Worm (Caenorhabditis elegans) whole organism, L4 larva: ENCODE results near the gene C23H3.5.

Source experiments
- R02D3.7 ChIP-seq: fragments of 150-350 bp; sonication (generic microtip); optimal IDR thresholded peaks from 3 replicates; lab custom pipeline; 2014; ENCODE audit warnings: missing biosample characterization, missing genetic modification characterization
- T20F7.1 ChIP-seq: fragments of 200-800 bp; sonication (Bioruptor generic); optimal IDR thresholded peaks from 2 replicates; lab custom pipeline; 2018; ENCODE audit warnings: mild to moderate bottlenecking, missing genetic modification characterization, missing compliant biosample characterization
- T26A8.4 ChIP-seq: fragments of 200-800 bp; sonication (Bioruptor generic); IDR thresholded peaks from 2 replicates; pipeline ENCODE4 v1.3.6; 2022; ENCODE audit warnings: missing genetic modification characterization, missing compliant biosample characterization
- Y48G9A.11 ChIP-seq: fragments of 200-800 bp; sonication (Bioruptor generic); IDR thresholded peaks from 2 replicates; pipeline ENCODE4 v1.3.6; 2022; ENCODE audit warnings: missing genetic modification reagents, missing genetic modification characterization, missing compliant biosample characterization
- aha-1 ChIP-seq: fragments of 150-350 bp; peaks from one replicate; lab custom pipeline; 2014; ENCODE audit warnings: missing biosample characterization, missing genetic modification characterization
- ama-1 ChIP-seq: fragments of 150-350 bp; optimal IDR thresholded peaks from 2 replicates; lab custom pipeline; 2014; ENCODE audit warnings: inconsistent platforms, mixed read lengths
- ces-1 ChIP-seq: fragments of 150-350 bp; sonication (generic microtip); optimal IDR thresholded peaks from 4 replicates; lab custom pipeline; 2014; ENCODE audit warnings: missing biosample characterization, missing genetic modification reagents, missing genetic modification characterization
- ctbp-1 ChIP-seq: fragments of 200-800 bp; sonication (Bioruptor generic); IDR thresholded peaks from 2 replicates; pipeline ENCODE4 v1.3.6; 2022; ENCODE audit warnings: missing genetic modification reagents, missing genetic modification characterization, missing compliant biosample characterization
- dmd-6 ChIP-seq: fragments of 200-800 bp; sonication (Bioruptor generic); IDR thresholded peaks from 2 replicates; pipeline ENCODE4 v1.3.6; 2022; ENCODE audit warnings: missing genetic modification reagents, missing genetic modification characterization, missing compliant biosample characterization
- dmd-9 ChIP-seq: fragments of 200-800 bp; sonication (Bioruptor generic); IDR thresholded peaks from 2 replicates; pipeline ENCODE4 v1.3.6; 2022; ENCODE audit warnings: missing genetic modification reagents, missing genetic modification characterization, missing compliant biosample characterization
- dpl-1 ChIP-seq: fragments of 150-350 bp; optimal IDR thresholded peaks from 2 replicates; lab custom pipeline; 2014; ENCODE audit warnings: missing biosample characterization, missing genetic modification reagents, missing genetic modification characterization
- dve-1 ChIP-seq: sonication (generic microtip); optimal IDR thresholded peaks from 2 replicates; lab custom pipeline; 2017; ENCODE audit warnings: antibody characterized with exemption, mild to moderate bottlenecking, missing genetic modification characterization, missing compliant biosample characterization; ENCODE audit not compliant: insufficient read depth
- fkh-10 ChIP-seq: fragments of 150-350 bp; optimal IDR thresholded peaks from 2 replicates; lab custom pipeline; 2014; ENCODE audit warnings: missing biosample characterization, missing genetic modification reagents, missing genetic modification characterization
- hlh-30 ChIP-seq: sonication (generic microtip); optimal IDR thresholded peaks from 2 replicates; lab custom pipeline; 2017; ENCODE audit warnings: antibody characterized with exemption, mild to moderate bottlenecking, missing genetic modification characterization, missing compliant biosample characterization; ENCODE audit not compliant: insufficient read depth
- lin-13 ChIP-seq: fragments of 150-350 bp; optimal IDR thresholded peaks from 2 replicates; lab custom pipeline; 2014; ENCODE audit warnings: missing biosample characterization, missing genetic modification reagents, missing genetic modification characterization
- lir-3 ChIP-seq: sonication (generic microtip); optimal IDR thresholded peaks from 2 replicates; lab custom pipeline; 2016; ENCODE audit warnings: mild to moderate bottlenecking, missing genetic modification characterization, missing compliant biosample characterization
- nhr-111 ChIP-seq: fragments of 200-800 bp; sonication (Bioruptor generic); optimal IDR thresholded peaks from 2 replicates; lab custom pipeline; 2018; ENCODE audit warnings: mild to moderate bottlenecking, missing genetic modification characterization, missing compliant biosample characterization
- nhr-41 ChIP-seq: fragments of 200-800 bp; sonication (Bioruptor generic); IDR thresholded peaks from 2 replicates; pipeline ENCODE4 v1.3.6; 2022; ENCODE audit warnings: missing genetic modification reagents, missing genetic modification characterization, missing compliant biosample characterization
- nhr-42 ChIP-seq: fragments of 200-800 bp; sonication (Bioruptor generic); IDR thresholded peaks from 2 replicates; pipeline ENCODE4 v1.3.6; 2022; ENCODE audit warnings: missing genetic modification characterization, missing compliant biosample characterization
- nhr-77 ChIP-seq: fragments of 150-350 bp; optimal IDR thresholded peaks from 2 replicates; lab custom pipeline; 2014; ENCODE audit warnings: missing biosample characterization, missing genetic modification characterization
- php-3 ChIP-seq: fragments of 200-800 bp; sonication (Bioruptor generic); IDR thresholded peaks from 2 replicates; pipeline ENCODE4 v1.3.6; 2022; ENCODE audit warnings: missing genetic modification reagents, missing genetic modification characterization, missing compliant biosample characterization
- pqm-1 ChIP-seq: sonication (generic microtip); optimal IDR thresholded peaks from 2 replicates; lab custom pipeline; 2017; ENCODE audit warnings: missing biosample characterization, missing genetic modification characterization
- rbr-2 ChIP-seq: sonication (generic microtip); optimal IDR thresholded peaks from 2 replicates; lab custom pipeline; 2016; ENCODE audit warnings: missing genotype, missing genetic modification characterization, missing compliant biosample characterization
- sdz-12 ChIP-seq: fragments of 200-800 bp; sonication (Bioruptor generic); optimal IDR thresholded peaks from 2 replicates; lab custom pipeline; 2018; ENCODE audit warnings: mild to moderate bottlenecking, missing genetic modification characterization, missing compliant biosample characterization
- set-16 ChIP-seq: fragments of 200-800 bp; sonication (Bioruptor generic); IDR thresholded peaks from 2 replicates; pipeline ENCODE4 v1.3.6; 2022; ENCODE audit warnings: missing genetic modification reagents, missing genetic modification characterization, missing compliant biosample characterization
- skn-1 ChIP-seq: fragments of 150-350 bp; optimal IDR thresholded peaks from 2 replicates; lab custom pipeline; 2014; ENCODE audit warnings: missing biosample characterization, missing genetic modification characterization
- snpc-1.2 ChIP-seq: fragments of 200-800 bp; sonication (Bioruptor generic); IDR thresholded peaks from 2 replicates; pipeline ENCODE4 v1.3.6; 2022; ENCODE audit warnings: missing genetic modification reagents, missing genetic modification characterization, missing compliant biosample characterization
- tag-97 ChIP-seq: fragments of 200-800 bp; sonication (Bioruptor generic); IDR thresholded peaks from 2 replicates; pipeline ENCODE4 v1.3.6; 2022; ENCODE audit warnings: missing genetic modification characterization, missing compliant biosample characterization
- unc-62 ChIP-seq, 3 experiments: fragments of 150-350 bp in 1 of 3; sonication (generic microtip); optimal IDR thresholded peaks in 2 of 3; peaks in 1 of 3; 1 replicate in 1 of 3; 2 replicates in 2 of 3; lab custom pipeline; 2014 to 2017; ENCODE audit warnings: missing biosample characterization in 3 of 3, missing genetic modification characterization in 3 of 3, missing genetic modification reagents in 3 of 3, missing genotype in 1 of 3
- zag-1 ChIP-seq: fragments of 150-350 bp; optimal IDR thresholded peaks from 2 replicates; lab custom pipeline; 2014; ENCODE audit warnings: missing biosample characterization, missing genetic modification characterization
- zfp-2 ChIP-seq: sonication (generic microtip); optimal IDR thresholded peaks from 2 replicates; lab custom pipeline; 2016; ENCODE audit warnings: mild to moderate bottlenecking, missing genetic modification characterization, missing compliant biosample characterization
- zfp-3 ChIP-seq: fragments of 200-800 bp; sonication (Bioruptor generic); conservative IDR thresholded peaks from 2 replicates; pipeline ENCODE4 v1.3.6; 2022; ENCODE audit warnings: missing genetic modification reagents, missing genetic modification characterization, missing compliant biosample characterization

Gene C23H3.5

DNA sequence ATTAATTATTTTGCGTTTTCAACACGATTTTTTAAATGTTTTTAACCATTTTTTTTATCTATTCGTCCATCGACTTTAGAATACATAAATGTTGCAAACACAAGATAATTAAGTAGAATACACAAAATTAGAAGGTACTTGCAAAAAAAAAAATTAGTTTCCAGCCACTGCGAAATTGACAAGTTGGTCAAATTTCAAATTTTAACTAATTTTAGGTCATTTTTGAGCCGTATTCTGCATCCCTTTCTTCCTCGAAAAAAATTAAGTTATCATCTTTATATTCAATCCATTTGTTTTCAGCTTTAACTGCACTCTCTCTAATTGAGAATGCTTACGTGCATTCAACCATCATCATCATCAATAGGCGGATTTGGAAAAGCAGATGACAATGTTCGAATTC is 22.0 kb downstream of the C23H3.5 start, which contains the start of gene egl-26:
egl-26 (plus strand) TSS at position 301 of the 400 bp plus-strand sequence.
- TF ChIP-seq unc-62 (GFP tag; optimal IDR thresholded peaks at IDR 0.05 in 1 of 2; lab: Kevin White, UChicago) (peak in 1 of 2 experiments; percentile 77), unc-62 (tag; optimal IDR thresholded peaks at IDR 0.05; lab: Kevin White, UChicago) (no peak), lin-13 (GFP tag; lab: Kevin White, UChicago) (no peak)
- TF ChIP-seq, all 104 proteins: peak for 1

DNA sequence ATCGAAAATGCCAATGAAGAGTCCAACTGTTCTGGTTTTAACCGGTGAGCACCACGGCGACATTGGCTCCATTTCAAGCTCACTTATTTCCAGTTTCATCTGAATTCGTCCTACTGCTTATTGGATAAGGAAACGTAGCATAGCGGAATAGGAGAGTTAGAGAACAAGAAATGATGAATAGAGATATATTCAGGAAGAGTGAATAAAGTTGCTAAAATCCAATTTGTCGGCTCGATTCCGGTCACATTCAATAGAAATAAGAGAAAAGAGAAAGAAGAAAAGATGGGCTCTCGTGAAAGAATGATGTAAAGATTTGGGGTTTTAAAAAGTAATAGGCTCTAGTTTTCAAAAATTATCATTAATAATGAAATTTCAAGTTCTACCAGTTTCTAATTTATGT is 25.9 kb downstream of the C23H3.5 start:
- TF ChIP-seq ctbp-1 (peak; percentile 57; the same call in 1 of the 2 replicates), T20F7.1 (no peak), ama-1 (lab: Kevin White, UChicago) (no peak), zag-1 (tag; lab: Kevin White, UChicago) (no peak), dmd-9 (no peak), snpc-1.2 (GFP tag; lab: Robert Waterston, UW) (no peak), skn-1 (tag; lab: Kevin White, UChicago) (no peak), dpl-1 (GFP tag; lab: Kevin White, UChicago) (no peak), fkh-10 (GFP tag; lab: Kevin White, UChicago) (peak; percentile 94), php-3 (no peak), ces-1 (GFP tag; lab: Kevin White, UChicago) (peak; percentile 75), T26A8.4 (GFP tag; lab: Robert Waterston, UW) (no peak), set-16 (GFP tag; lab: Robert Waterston, UW) (no peak)

DNA sequence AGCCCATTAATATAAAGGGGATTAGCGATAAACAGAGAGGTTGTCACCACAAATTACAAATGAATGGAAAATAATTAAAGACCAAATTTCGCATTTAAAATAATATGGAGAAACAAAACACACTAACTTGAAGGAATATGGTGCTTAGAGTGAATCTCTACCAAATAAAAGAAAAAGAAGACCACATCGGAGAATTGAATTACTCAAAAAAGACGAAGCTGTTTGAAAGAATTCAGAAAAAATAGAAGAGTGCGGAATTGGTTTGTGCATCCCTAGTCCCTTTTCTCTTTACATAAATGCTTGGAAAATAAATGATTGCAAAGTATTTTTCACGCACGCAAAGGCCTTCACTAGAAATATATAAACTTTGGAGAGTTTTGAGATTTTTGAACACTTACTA is 26.5 kb downstream of the C23H3.5 start:
- TF ChIP-seq aha-1: peak; percentile 86
- TF ChIP-seq Y48G9A.11 (GFP tag; lab: Robert Waterston, UW): no peak
- TF ChIP-seq tag-97 (GFP tag; lab: Robert Waterston, UW): no peak
- no peak for TF ChIP-seq nhr-41 (GFP tag; lab: Robert Waterston, UW)
- TF ChIP-seq nhr-77 (tag; lab: Kevin White, UChicago): no peak
- no peak for TF ChIP-seq zfp-2 (tag; lab: Kevin White, UChicago)
- TF ChIP-seq ces-1 (GFP tag; lab: Kevin White, UChicago): peak; percentile 26

DNA sequence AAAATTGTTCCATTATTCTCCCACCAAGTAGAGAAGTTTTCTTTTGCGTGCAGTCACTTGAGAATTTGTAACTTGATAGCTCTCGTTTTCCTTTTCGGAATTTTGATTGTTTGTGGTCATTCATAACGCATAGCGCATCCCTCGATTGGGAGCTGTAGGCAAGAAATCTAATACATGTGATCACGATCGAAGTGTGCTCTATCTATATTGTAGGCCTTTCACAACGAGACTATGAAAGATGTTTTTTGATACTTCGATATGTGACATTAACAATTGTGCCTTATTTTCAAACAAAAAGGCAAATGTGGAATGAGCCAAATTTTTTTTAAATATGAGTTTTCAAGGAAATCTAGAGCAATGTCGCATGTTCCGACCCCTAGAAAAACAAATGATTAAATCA is 28.5 kb downstream of the C23H3.5 start:
- TF ChIP-seq lir-3 (no peak), unc-62 (GFP tag; optimal IDR thresholded peaks at IDR 0.05 in 1 of 2; lab: Kevin White, UChicago) (peak in 1 of 2 experiments; percentile 95), unc-62 (tag; optimal IDR thresholded peaks at IDR 0.05; lab: Kevin White, UChicago) (no peak)

DNA sequence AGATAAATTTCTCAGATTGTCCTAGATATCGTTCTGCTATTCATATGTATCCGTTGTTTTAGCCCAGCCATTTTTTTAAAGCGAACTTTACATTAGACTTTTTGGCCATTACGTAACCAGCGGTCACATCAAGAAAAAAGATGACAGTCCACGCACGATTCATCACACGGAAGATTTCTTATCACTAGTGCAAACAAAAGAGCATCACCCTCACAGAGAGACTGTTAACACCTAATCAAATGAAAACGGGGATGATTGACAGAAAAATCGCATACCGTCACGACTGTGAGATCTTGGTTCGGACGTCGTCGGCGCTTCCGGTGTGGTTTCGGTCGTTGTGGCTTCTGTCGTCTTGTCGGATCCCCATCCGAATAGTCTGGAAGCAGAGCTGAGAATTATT is 29.3 kb downstream of the C23H3.5 start:
- TF ChIP-seq pqm-1 (peak; percentile 64), dmd-6 (GFP tag; lab: Robert Waterston, UW) (peak; percentile 66), dve-1 (tag; lab: Kevin White, UChicago) (peak; percentile 32), hlh-30 (tag; lab: Kevin White, UChicago) (peak; percentile 23), nhr-111 (no peak)

DNA sequence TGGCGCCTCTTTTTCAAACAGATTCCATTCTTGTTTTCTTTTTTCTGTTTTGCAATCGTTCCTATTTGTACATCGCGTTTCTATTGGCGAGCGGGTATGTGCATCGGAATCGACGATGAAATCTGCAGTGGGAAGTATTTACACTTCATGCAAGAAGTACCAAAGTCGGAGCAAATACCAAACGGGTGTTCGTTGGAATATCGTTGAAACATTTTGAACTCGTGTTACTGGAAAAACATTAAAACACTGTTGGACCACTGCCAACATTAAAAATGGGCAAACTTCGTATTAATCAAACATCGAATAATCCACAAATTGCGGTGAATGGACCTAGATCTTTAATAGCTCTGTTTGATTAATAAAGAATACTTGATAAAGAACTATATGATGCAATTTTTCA is 31.8 kb downstream of the C23H3.5 start, which contains the start of gene C23H3.9:
C23H3.9 (minus strand) TSS at position 101 of the 400 bp plus-strand sequence.
- TF ChIP-seq zfp-3 (no peak), R02D3.7 (tag; lab: Kevin White, UChicago) (no peak), nhr-42 (no peak)

DNA sequence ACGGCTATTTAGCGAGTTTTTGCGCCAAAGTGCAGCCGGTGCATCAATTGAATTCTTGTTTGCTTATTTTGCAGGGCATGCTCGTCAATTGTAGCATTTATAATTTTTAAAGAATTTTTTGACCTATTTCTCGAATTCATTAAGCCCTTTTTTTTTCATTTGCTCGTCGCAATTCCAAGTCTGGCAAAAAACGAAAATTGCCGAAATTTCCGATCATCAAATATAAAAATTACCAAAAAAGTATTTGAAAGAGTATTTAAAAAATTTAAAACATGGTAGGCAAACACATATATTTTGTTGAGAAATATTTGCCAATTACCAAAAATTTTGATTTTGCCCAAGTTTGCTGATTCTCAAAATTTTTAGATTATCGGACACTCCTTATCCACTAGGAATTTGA is 36.8 kb downstream of the C23H3.5 start, which contains the start of gene C50D2.6:
C50D2.6 (plus strand) TSS at position 301 of the 400 bp plus-strand sequence.
- TF ChIP-seq unc-62 (GFP tag; optimal IDR thresholded peaks at IDR 0.05 in 1 of 2; lab: Kevin White, UChicago) (peak in 1 of 2 experiments; percentile 13), unc-62 (tag; optimal IDR thresholded peaks at IDR 0.05; lab: Kevin White, UChicago) (no peak), T20F7.1 (no peak), rbr-2 (tag; lab: Kevin White, UChicago) (no peak), sdz-12 (no peak)
